Fruit fly (Drosophila melanogaster): Measurements from ENCODE around the gene CG9281.

CG9281 gene

dm6 chrX:15740288-15740726, 30.0 kb upstream of the CG9281 start (continued):
- TF ChIP-seq CG34406 (GFP tag; optimal IDR thresholded peaks at IDR 0.05) (peak; percentile 36), Sox102F (GFP tag; optimal IDR thresholded peaks at IDR 0.05) (peak; percentile 56), spab (GFP tag; optimal IDR thresholded peaks at IDR 0.05) (no peak), CG8632 (GFP tag; optimal IDR thresholded peaks at IDR 0.05) (peak; percentile 43), Eip75B (GFP tag; optimal IDR thresholded peaks at IDR 0.05) (peak; percentile 36), esn (GFP tag; optimal IDR thresholded peaks at IDR 0.05) (peak; percentile 71), Smox (GFP tag; optimal IDR thresholded peaks at IDR 0.05) (peak; percentile 60), CG6163 (GFP tag; IDR thresholded peaks at IDR 0.05) (peak; percentile 69), CG3032 (tag; optimal IDR thresholded peaks at IDR 0.05) (peak; percentile 10), ss (GFP tag; optimal IDR thresholded peaks at IDR 0.05) (no peak), OdsH (GFP tag; optimal IDR thresholded peaks at IDR 0.05) (peak; percentile 46), Gug (GFP tag; IDR thresholded peaks at IDR 0.05) (peak; percentile 52; the same call in 1 of the 2 replicates), CG9139 (GFP tag; optimal IDR thresholded peaks at IDR 0.05) (no peak), salr (GFP tag; optimal IDR thresholded peaks at IDR 0.05) (no peak), Blimp-1 (GFP tag; optimal IDR thresholded peaks at IDR 0.05) (no peak), achi (GFP tag; optimal IDR thresholded peaks at IDR 0.05) (peak; percentile 40), Eip78C (GFP tag) (peak; percentile 83), vri (GFP tag; optimal IDR thresholded peaks at IDR 0.05) (peak; percentile 85), CG1621 (tag; optimal IDR thresholded peaks at IDR 0.05) (peak; percentile 21), CG10631 (GFP tag; optimal IDR thresholded peaks at IDR 0.05) (peak; percentile 25), Hr38 (GFP tag; optimal IDR thresholded peaks at IDR 0.05) (no peak), dsx (GFP tag; optimal IDR thresholded peaks at IDR 0.05; ENCODE audit: poor library complexity, severe bottlenecking) (peak; percentile 4), Lpt (GFP tag; optimal IDR thresholded peaks at IDR 0.05) (peak; percentile 18), CG10669 (GFP tag; optimal IDR thresholded peaks at IDR 0.05) (no peak), CG11762 (GFP tag; optimal IDR thresholded peaks at IDR 0.05; ENCODE audit: insufficient read depth) (no peak), Eip93F (GFP tag; optimal IDR thresholded peaks at IDR 0.05) (peak; percentile 46), CG6808 (GFP tag; optimal IDR thresholded peaks at IDR 0.05) (no peak), net (GFP tag; optimal IDR thresholded peaks at IDR 0.05) (no peak), CG6276 (GFP tag; optimal IDR thresholded peaks at IDR 0.05) (no peak)

dm6 chrX:15738890-15739550, 28.7 kb upstream of the CG9281 start, which contains the start of the genes CG11679 and CG8206:
Gene CG11679, minus strand, starts transcription at chrX:15738954.
Gene CG8206, plus strand, starts transcription at chrX:15739230.
- TF ChIP-seq Sox102F (GFP tag; optimal IDR thresholded peaks at IDR 0.05), result no peak
- TF ChIP-seq pdm3 (GFP tag; optimal IDR thresholded peaks at IDR 0.05), result peak; percentile 32
- TF ChIP-seq Eip75B (GFP tag; optimal IDR thresholded peaks at IDR 0.05), result peak; percentile 45
- peak; percentile 22; the same call in 1 of the 2 replicates for TF ChIP-seq CG11294 (GFP tag; IDR thresholded peaks at IDR 0.05)
- no peak for TF ChIP-seq CG8319 (GFP tag; optimal IDR thresholded peaks at IDR 0.05)
- 0 out of 2 replicates have a peak, but pooled peaks have one; percentile 23 for TF ChIP-seq CG15336 (GFP tag; IDR thresholded peaks at IDR 0.05)
- no peak for TF ChIP-seq CG1621 (tag; optimal IDR thresholded peaks at IDR 0.05)
- TF ChIP-seq Gug (GFP tag; IDR thresholded peaks at IDR 0.05), result no peak
- TF ChIP-seq fkh (GFP tag; optimal IDR thresholded peaks at IDR 0.05), result no peak
- no peak for TF ChIP-seq CG7368 (GFP tag; optimal IDR thresholded peaks at IDR 0.05)
- TF ChIP-seq lz (GFP tag; optimal IDR thresholded peaks at IDR 0.05), result peak; percentile 50
- no peak for TF ChIP-seq CG10669 (GFP tag; optimal IDR thresholded peaks at IDR 0.05)
- peak; percentile 79 for TF ChIP-seq Eip78C (GFP tag)
- peak; percentile 16 for TF ChIP-seq Smox (GFP tag; optimal IDR thresholded peaks at IDR 0.05)
- no peak for TF ChIP-seq CG6276 (GFP tag; optimal IDR thresholded peaks at IDR 0.05)
- TF ChIP-seq svp (GFP tag), result peak; percentile 65
- TF ChIP-seq CG3032 (tag; optimal IDR thresholded peaks at IDR 0.05), result peak; percentile 50
- no peak for TF ChIP-seq CG8119 (GFP tag; IDR thresholded peaks at IDR 0.05)
- TF ChIP-seq cyc (GFP tag; optimal IDR thresholded peaks at IDR 0.05), result peak; percentile 51
- peak; percentile 50 for TF ChIP-seq esn (GFP tag; optimal IDR thresholded peaks at IDR 0.05)
- no peak for TF ChIP-seq CG9139 (GFP tag; optimal IDR thresholded peaks at IDR 0.05)
- no peak for TF ChIP-seq dsx (GFP tag; optimal IDR thresholded peaks at IDR 0.05; ENCODE audit: poor library complexity, severe bottlenecking)
- peak; percentile 49 for TF ChIP-seq vri (GFP tag; optimal IDR thresholded peaks at IDR 0.05)
- TF ChIP-seq fd59A (GFP tag; optimal IDR thresholded peaks at IDR 0.05), result no peak
- 0 out of 3 replicates have a peak, but pooled peaks have one; percentile 20 for TF ChIP-seq CG6163 (GFP tag; IDR thresholded peaks at IDR 0.05)
- no peak for TF ChIP-seq net (GFP tag; optimal IDR thresholded peaks at IDR 0.05)
- TF ChIP-seq CG4318 (GFP tag; optimal IDR thresholded peaks at IDR 0.05), result no peak
- TF ChIP-seq Hr4 (GFP tag; optimal IDR thresholded peaks at IDR 0.05), result peak; percentile 43
- TF ChIP-seq Lpt (GFP tag; optimal IDR thresholded peaks at IDR 0.05), result no peak
- TF ChIP-seq CG16779 (tag; optimal IDR thresholded peaks at IDR 0.05), result no peak
- no peak for TF ChIP-seq CG34406 (GFP tag; optimal IDR thresholded peaks at IDR 0.05)
- peak; percentile 33 for TF ChIP-seq acj6 (GFP tag; optimal IDR thresholded peaks at IDR 0.05)
- no peak for TF ChIP-seq salr (GFP tag; optimal IDR thresholded peaks at IDR 0.05)
- TF ChIP-seq Hr38 (GFP tag; optimal IDR thresholded peaks at IDR 0.05), result no peak
- TF ChIP-seq Sox14 (GFP tag; optimal IDR thresholded peaks at IDR 0.05), result peak; percentile 57
- peak; percentile 48 for TF ChIP-seq OdsH (GFP tag; optimal IDR thresholded peaks at IDR 0.05)
